Worm (Caenorhabditis elegans) whole organism, young adult: ENCODE data around the gene D2024.1.
A peak's percentile ranks its signal among the peaks of the same experiment; 100 is the strongest.

ENCODE experiments used
- B0261.1 ChIP-seq: sonication (generic microtip); optimal IDR thresholded peaks from 2 replicates; lab custom pipeline; 2016; ENCODE audit warnings: mild to moderate bottlenecking, missing genetic modification characterization, moderate library complexity, missing compliant biosample characterization
- D2030.7 ChIP-seq: fragments of 200-800 bp; sonication (Bioruptor generic); IDR thresholded peaks from 2 replicates; pipeline ENCODE4 v1.3.6; 2022; ENCODE audit warnings: missing genetic modification reagents, missing genetic modification characterization, missing compliant biosample characterization
- F23B12.7 ChIP-seq: sonication (generic microtip); optimal IDR thresholded peaks from 2 replicates; lab custom pipeline; 2017; ENCODE audit warnings: missing genetic modification characterization, mild to moderate bottlenecking, missing compliant biosample characterization, antibody characterized with exemption, moderate library complexity; ENCODE audit not compliant: insufficient read depth
- Y53G8AR.9 ChIP-seq: fragments of 200-800 bp; sonication (Bioruptor generic); conservative IDR thresholded peaks from 2 replicates; pipeline ENCODE4 v1.3.6; 2022; ENCODE audit warnings: missing genetic modification reagents, missing genetic modification characterization, missing compliant biosample characterization
- ama-1 ChIP-seq, 3 experiments: fragments of 150-350 bp in 1 of 3; sonication (generic microtip) in 2 of 3; optimal IDR thresholded peaks; 2 replicates each; lab custom pipeline; 2014 to 2018; ENCODE audit warnings: missing biosample characterization in 2 of 3, missing genetic modification characterization in 2 of 3, missing genetic modification reagents in 2 of 3
- aptf-3 ChIP-seq: fragments of 200-800 bp; sonication (Bioruptor generic); IDR thresholded peaks from 2 replicates; pipeline ENCODE4 v1.3.6; 2022; ENCODE audit warnings: missing genetic modification characterization, missing compliant biosample characterization
- atf-7 ChIP-seq: sonication (generic microtip); optimal IDR thresholded peaks from 2 replicates; lab custom pipeline; 2017; ENCODE audit warnings: mild to moderate bottlenecking, missing genetic modification characterization, missing compliant biosample characterization
- athp-1 ChIP-seq: sonication (generic microtip); optimal IDR thresholded peaks from 2 replicates; lab custom pipeline; 2017; ENCODE audit warnings: mild to moderate bottlenecking, missing genetic modification characterization, missing compliant biosample characterization
- ceh-27 ChIP-seq: fragments of 200-800 bp; sonication (Bioruptor generic); optimal IDR thresholded peaks from 2 replicates; lab custom pipeline; 2018; ENCODE audit warnings: mild to moderate bottlenecking, missing genetic modification characterization, moderate library complexity, missing compliant biosample characterization
- ceh-79 ChIP-seq: sonication (generic microtip); optimal IDR thresholded peaks from 2 replicates; lab custom pipeline; 2017; ENCODE audit warnings: mild to moderate bottlenecking, missing genetic modification characterization, missing compliant biosample characterization
- ceh-91 ChIP-seq: fragments of 200-800 bp; sonication (Bioruptor generic); IDR thresholded peaks from 2 replicates; pipeline ENCODE4 v1.3.6; 2022; ENCODE audit warnings: missing genetic modification reagents, missing genetic modification characterization, missing compliant biosample characterization
- die-1 ChIP-seq: sonication (generic microtip); optimal IDR thresholded peaks from 2 replicates; lab custom pipeline; 2016; ENCODE audit warnings: missing genotype, mild to moderate bottlenecking, missing genetic modification characterization, missing compliant biosample characterization
- gei-17 ChIP-seq: fragments of 200-800 bp; sonication (Bioruptor generic); optimal IDR thresholded peaks from 2 replicates; lab custom pipeline; 2018; ENCODE audit warnings: mild to moderate bottlenecking, missing genetic modification characterization, missing compliant biosample characterization
- him-1 ChIP-seq: sonication (generic microtip); optimal IDR thresholded peaks from 2 replicates; lab custom pipeline; 2016; ENCODE audit warnings: missing genotype, missing genetic modification reagents, missing genetic modification characterization, missing compliant biosample characterization
- hlh-26 ChIP-seq: fragments of 200-800 bp; sonication (Bioruptor generic); conservative IDR thresholded peaks from 2 replicates; pipeline ENCODE4 v1.3.6; 2022; ENCODE audit warnings: missing genetic modification reagents, missing genetic modification characterization, missing compliant biosample characterization
- hmg-1.2 ChIP-seq: fragments of 200-800 bp; sonication (Bioruptor generic); IDR thresholded peaks from 2 replicates; pipeline ENCODE4 v1.3.6; 2022; ENCODE audit warnings: missing genetic modification reagents, missing genetic modification characterization, missing compliant biosample characterization
- hmg-20 ChIP-seq: fragments of 200-800 bp; sonication (Bioruptor generic); IDR thresholded peaks from 2 replicates; pipeline ENCODE4 v1.3.6; 2022; ENCODE audit warnings: missing genetic modification reagents, missing genetic modification characterization, missing compliant biosample characterization
- lag-1 ChIP-seq: fragments of 200-800 bp; sonication (Bioruptor generic); IDR thresholded peaks from 2 replicates; pipeline ENCODE4 v1.3.6; 2022; ENCODE audit warnings: missing genetic modification reagents, missing genetic modification characterization, missing compliant biosample characterization
- lin-26 ChIP-seq: fragments of 200-800 bp; sonication (Bioruptor generic); IDR thresholded peaks from 2 replicates; pipeline ENCODE4 v1.3.6; 2022; ENCODE audit warnings: missing genetic modification reagents, missing genetic modification characterization, missing compliant biosample characterization
- lin-54 ChIP-seq: fragments of 200-800 bp; sonication (Bioruptor generic); optimal IDR thresholded peaks from 2 replicates; lab custom pipeline; 2018; ENCODE audit warnings: mild to moderate bottlenecking, missing genetic modification characterization, missing compliant biosample characterization
- lsy-27 ChIP-seq: sonication (generic microtip); optimal IDR thresholded peaks from 2 replicates; lab custom pipeline; 2017; ENCODE audit warnings: missing genetic modification characterization, mild to moderate bottlenecking, missing compliant biosample characterization, antibody characterized with exemption, missing genotype, borderline replicate concordance; ENCODE audit not compliant: insufficient read depth
- mcd-1 ChIP-seq: fragments of 200-800 bp; sonication (Bioruptor generic); IDR thresholded peaks from 2 replicates; pipeline ENCODE4 v1.3.6; 2022; ENCODE audit warnings: missing genetic modification reagents, missing genetic modification characterization, missing compliant biosample characterization
- mel-28 ChIP-seq: sonication (generic microtip); optimal IDR thresholded peaks from 2 replicates; lab custom pipeline; 2016; ENCODE audit warnings: borderline replicate concordance, mild to moderate bottlenecking, missing genetic modification characterization, missing compliant biosample characterization
- nfya-2 ChIP-seq: fragments of 200-800 bp; sonication (Bioruptor generic); IDR thresholded peaks from 2 replicates; pipeline ENCODE4 v1.3.6; 2022; ENCODE audit warnings: missing genetic modification reagents, missing genetic modification characterization, missing compliant biosample characterization
- nhr-80 ChIP-seq: sonication (generic microtip); optimal IDR thresholded peaks from 2 replicates; lab custom pipeline; 2016; ENCODE audit warnings: missing genetic modification characterization, missing compliant biosample characterization
- rpc-1 ChIP-seq, 2 experiments: fragments of 150-350 bp in 1 of 2; sonication (generic microtip) in 1 of 2; optimal IDR thresholded peaks; 2 replicates each; lab custom pipeline; 2014 to 2018; ENCODE audit warnings: missing biosample characterization in 1 of 2, missing genetic modification characterization in 1 of 2, missing genetic modification reagents in 1 of 2, missing genotype in 1 of 2
- snpc-1.1 ChIP-seq: sonication (generic microtip); optimal IDR thresholded peaks from 2 replicates; lab custom pipeline; 2017; ENCODE audit warnings: missing genetic modification characterization, mild to moderate bottlenecking, missing compliant biosample characterization, antibody characterized with exemption, moderate library complexity, missing genotype, missing genetic modification reagents; ENCODE audit not compliant: insufficient read depth
- snpc-1.3 ChIP-seq: sonication (generic microtip); optimal IDR thresholded peaks from 2 replicates; lab custom pipeline; 2017; ENCODE audit warnings: missing genetic modification characterization, mild to moderate bottlenecking, missing compliant biosample characterization, antibody characterized with exemption, moderate library complexity, missing genotype, missing genetic modification reagents; ENCODE audit not compliant: insufficient read depth
- snpc-4 ChIP-seq, 5 experiments: fragments of 150-350 bp in 1 of 5; sonication (generic microtip) in 4 of 5; optimal IDR thresholded peaks; 2 replicates each; lab custom pipeline; 2014 to 2018; ENCODE audit warnings: missing genetic modification characterization in 5 of 5, missing biosample characterization in 3 of 5, antibody characterized with exemption in 2 of 5, mild to moderate bottlenecking in 2 of 5, missing compliant biosample characterization in 2 of 5, missing genotype in 2 of 5, moderate library complexity in 2 of 5, missing genetic modification reagents in 1 of 5
- somi-1 ChIP-seq: fragments of 200-800 bp; sonication (Bioruptor generic); optimal IDR thresholded peaks from 2 replicates; lab custom pipeline; 2018; ENCODE audit warnings: mild to moderate bottlenecking, missing genetic modification characterization, missing compliant biosample characterization
- tbp1 ChIP-seq: fragments of 200-800 bp; sonication (Bioruptor generic); optimal IDR thresholded peaks from 2 replicates; lab custom pipeline; 2018; ENCODE audit warnings: mild to moderate bottlenecking, missing genetic modification characterization, missing compliant biosample characterization
- zim-3 ChIP-seq: sonication (generic microtip); optimal IDR thresholded peaks from 2 replicates; lab custom pipeline; 2017; ENCODE audit warnings: mild to moderate bottlenecking, missing genetic modification characterization, moderate library complexity, missing compliant biosample characterization
- ztf-22 ChIP-seq: fragments of 200-800 bp; sonication (Bioruptor generic); optimal IDR thresholded peaks from 2 replicates; lab custom pipeline; 2018; ENCODE audit warnings: mild to moderate bottlenecking, missing genetic modification characterization, moderate library complexity, missing compliant biosample characterization
- ztf-25 ChIP-seq: fragments of 200-800 bp; sonication (Bioruptor generic); IDR thresholded peaks from 2 replicates; pipeline ENCODE4 v1.3.6; 2022; ENCODE audit warnings: missing genetic modification reagents, missing genetic modification characterization, missing compliant biosample characterization
- ztf-28 ChIP-seq: fragments of 200-800 bp; sonication (Bioruptor generic); IDR thresholded peaks from 2 replicates; pipeline ENCODE4 v1.3.6; 2022; ENCODE audit warnings: missing genetic modification reagents, missing genetic modification characterization, missing compliant biosample characterization

D2024.1 gene

DNA sequence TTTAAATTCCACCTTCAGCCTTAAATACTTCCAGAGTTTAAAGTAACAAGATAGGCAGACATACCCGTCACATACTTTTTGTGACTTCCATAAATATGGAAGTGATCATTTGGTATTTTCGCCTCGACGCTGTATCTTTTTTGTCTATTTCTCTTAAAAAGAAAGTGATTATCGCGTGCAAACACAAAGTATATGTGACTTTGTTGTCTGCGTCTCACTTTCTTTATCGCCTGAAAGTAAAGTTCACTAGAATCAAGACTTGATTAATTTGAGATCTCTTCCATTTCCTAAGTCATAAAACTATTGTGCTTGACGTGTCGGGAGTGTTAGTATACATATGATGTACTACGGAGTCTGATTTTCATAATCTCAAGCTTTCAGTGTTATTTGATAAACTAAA lies 10.9 kb downstream of the D2024.1 start, which contains the start of gene C06E4.6:
C06E4.6 (minus strand) TSS at position 51 of the 400 bp plus-strand sequence.
- TF ChIP-seq hmg-1.2 (GFP tag; lab: Robert Waterston, UW) (peak; percentile 95), nhr-80 (tag; lab: Kevin White, UChicago) (peak; percentile 53), ama-1 (optimal IDR thresholded peaks at IDR 0.05; lab: Kevin White, UChicago) (no peak), ama-1 (GFP tag; optimal IDR thresholded peaks at IDR 0.05; lab: Kevin White, UChicago) (no peak)
- TF ChIP-seq, all 124 proteins: peak for 2

DNA sequence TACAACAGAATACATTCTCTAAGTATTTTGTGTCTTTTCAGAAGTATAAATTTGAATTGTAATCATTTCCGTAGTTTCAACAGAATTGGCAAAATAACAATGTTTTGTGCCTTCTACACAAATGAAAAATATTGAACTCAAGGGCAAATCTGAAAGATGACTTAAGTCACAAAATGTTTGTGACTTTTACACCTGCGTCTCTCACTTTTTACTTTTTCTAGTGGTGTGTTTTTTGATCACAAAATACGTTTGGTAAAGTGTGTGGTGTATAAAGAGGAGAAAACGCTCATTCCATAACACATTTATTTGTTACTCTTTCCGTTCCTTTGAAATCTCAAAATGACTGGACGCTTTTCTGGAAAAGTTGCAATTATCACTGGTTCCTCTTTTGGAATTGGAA lies 13.2 kb downstream of the D2024.1 start, which contains the start of gene C06E4.3:
C06E4.3 (plus strand) TSS at position 289 of the 400 bp plus-strand sequence.
- TF ChIP-seq gei-17 (no peak), lin-54 (GFP tag; lab: Kevin White, UChicago) (no peak), snpc-1.1 (tag; lab: Kevin White, UChicago) (no peak), athp-1 (no peak), ceh-79 (tag; lab: Kevin White, UChicago) (no peak), somi-1 (GFP tag; lab: Kevin White, UChicago) (no peak), atf-7 (no peak), hmg-20 (GFP tag; lab: Robert Waterston, UW) (no peak), ceh-91 (GFP tag; lab: Robert Waterston, UW) (no peak), aptf-3 (GFP tag; lab: Robert Waterston, UW) (no peak)

DNA sequence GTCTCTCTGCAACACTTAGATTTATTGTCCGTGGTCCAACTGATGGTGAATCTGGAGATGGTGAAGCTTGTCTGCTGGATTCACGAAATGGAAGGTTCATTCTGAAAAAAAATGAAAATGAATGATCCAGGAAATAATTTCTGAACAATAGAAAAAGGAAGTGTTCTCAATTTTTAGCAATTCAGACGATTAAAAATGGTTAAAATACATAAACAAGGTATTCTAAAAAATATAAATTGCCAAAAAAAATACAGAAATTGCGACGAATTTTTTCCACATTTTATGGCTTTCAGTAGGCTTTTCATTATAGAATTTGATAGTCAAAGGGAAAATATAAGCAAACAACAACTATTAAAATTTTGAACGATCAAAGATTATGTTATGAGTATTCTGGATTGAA lies 15.8 kb downstream of the D2024.1 start, which contains the start of gene glb-2:
glb-2 (minus strand) TSS at position 101 of the 400 bp plus-strand sequence.
- TF ChIP-seq hlh-26 (GFP tag; lab: Robert Waterston, UW) (no peak), nfya-2 (GFP tag; lab: Robert Waterston, UW) (no peak), snpc-1.1 (tag; lab: Kevin White, UChicago) (no peak), Y53G8AR.9 (GFP tag; lab: Robert Waterston, UW) (no peak), ceh-27 (no peak), mcd-1 (GFP tag; lab: Robert Waterston, UW) (no peak), ztf-28 (GFP tag; lab: Robert Waterston, UW) (no peak), lag-1 (GFP tag; lab: Robert Waterston, UW) (no peak), zim-3 (tag; lab: Kevin White, UChicago) (no peak), nhr-80 (tag; lab: Kevin White, UChicago) (no peak)

DNA sequence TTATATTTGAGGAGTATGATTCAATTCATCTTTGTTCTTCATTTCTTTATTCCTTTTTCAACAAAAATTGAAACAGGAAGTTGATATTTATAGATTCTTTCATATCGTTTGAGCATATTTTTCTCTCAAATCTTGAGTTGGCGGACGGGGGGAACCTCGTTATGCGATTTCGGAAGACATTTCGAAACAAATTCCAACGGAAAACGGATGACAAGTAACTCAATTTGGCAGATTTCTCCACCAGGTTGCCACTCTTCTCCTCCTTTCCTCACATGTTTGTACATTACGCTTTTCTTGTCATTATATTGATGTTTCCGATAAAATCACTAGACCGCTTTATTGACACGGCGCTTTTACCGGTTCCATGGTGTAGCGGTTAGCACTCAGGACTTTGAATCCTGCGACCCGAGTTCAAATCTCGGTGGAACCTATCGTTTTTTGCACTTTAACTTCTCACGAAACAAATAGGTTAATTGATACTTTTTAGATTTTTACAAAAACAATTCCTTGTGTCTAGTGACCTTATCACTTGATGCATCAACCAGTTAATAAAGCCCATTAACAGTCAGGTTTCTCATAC lies 27.7 kb downstream of the D2024.1 start:
- peak; percentile 54 for TF ChIP-seq snpc-4 (GFP tag; optimal IDR thresholded peaks at IDR 0.05; lab: Kevin White, UChicago)
- peak in 2 of 4 experiments; percentile 57 to 74 for TF ChIP-seq snpc-4 (tag; optimal IDR thresholded peaks at IDR 0.05; lab: Kevin White, UChicago)
- TF ChIP-seq B0261.1 (tag; lab: Kevin White, UChicago), result peak; percentile 63
- TF ChIP-seq lin-26 (GFP tag; lab: Robert Waterston, UW), result peak; percentile 79; the same call in 1 of the 2 replicates
- TF ChIP-seq D2030.7 (GFP tag; lab: Robert Waterston, UW), result 0 out of 2 replicates have a peak, but pooled peaks have one; percentile 32
- no peak for TF ChIP-seq hmg-20 (GFP tag; lab: Robert Waterston, UW)
- TF ChIP-seq rpc-1 (optimal IDR thresholded peaks at IDR 0.05; lab: Kevin White, UChicago), result peak; percentile 67
- TF ChIP-seq rpc-1 (tag; optimal IDR thresholded peaks at IDR 0.05; lab: Kevin White, UChicago), result peak; percentile 84
- peak; percentile 91 for TF ChIP-seq tbp1 (GFP tag; lab: Kevin White, UChicago)
- no peak for TF ChIP-seq ztf-22 (GFP tag; lab: Kevin White, UChicago)
- peak; percentile 8 for TF ChIP-seq lsy-27
- peak; percentile 39 for TF ChIP-seq F23B12.7 (tag; lab: Kevin White, UChicago)
- TF ChIP-seq somi-1 (GFP tag; lab: Kevin White, UChicago), result no peak
- peak; percentile 37 for TF ChIP-seq die-1 (tag; lab: Kevin White, UChicago)
- 0 out of 2 replicates have a peak, but pooled peaks have one; percentile 9 for TF ChIP-seq ztf-25 (GFP tag; lab: Robert Waterston, UW)
- TF ChIP-seq snpc-1.3 (tag; lab: Kevin White, UChicago), result peak; percentile 29
- peak; percentile 54 for TF ChIP-seq him-1 (tag; lab: Kevin White, UChicago)
- TF ChIP-seq mel-28 (tag; lab: Kevin White, UChicago), result no peak
